Worm (Caenorhabditis elegans) whole organism, L4/young adult: Measurements from ENCODE around the gene F08G2.5.

Experiments
- W03F9.2 ChIP-seq: fragments of 150-350 bp; optimal IDR thresholded peaks from 2 replicates; lab custom pipeline; 2014; ENCODE audit warnings: missing biosample characterization, missing genetic modification characterization
- dao-5 ChIP-seq: sonication (generic microtip); optimal IDR thresholded peaks from 2 replicates; lab custom pipeline; 2016; ENCODE audit warnings: missing genotype, missing genetic modification characterization, moderate library complexity, missing compliant biosample characterization
- him-1 ChIP-seq: sonication (generic microtip); optimal IDR thresholded peaks from 2 replicates; lab custom pipeline; 2016; ENCODE audit warnings: missing genotype, missing genetic modification reagents, missing genetic modification characterization, missing compliant biosample characterization

F08G2.5 gene

ce11 chrII:13796312-13796711 lies 37.1 kb downstream of the F08G2.5 start:
- no peak for TF ChIP-seq W03F9.2
- TF ChIP-seq dao-5 (tag; lab: Kevin White, UChicago) = no peak
- TF ChIP-seq him-1 (tag; lab: Kevin White, UChicago) = no peak

- TF ChIP-seq him-1 (tag; lab: Kevin White, UChicago) = no peak
- TF ChIP-seq dao-5 (tag; lab: Kevin White, UChicago) = no peak
- no peak for TF ChIP-seq W03F9.2
Observed at ce11 chrII:13795160-13795559, 38.3 kb downstream of the F08G2.5 start.

- no peak for TF ChIP-seq dao-5 (tag; lab: Kevin White, UChicago)
- no peak for TF ChIP-seq W03F9.2
- no peak for TF ChIP-seq him-1 (tag; lab: Kevin White, UChicago)
Observed at ce11 chrII:13791570-13792279, 41.7 kb downstream of the F08G2.5 start, which contains the start of gene ZK131.11. TSS of gene ZK131.11 (plus strand) at chrII:13792229.

- no peak for TF ChIP-seq him-1 (tag; lab: Kevin White, UChicago)
- TF ChIP-seq dao-5 (tag; lab: Kevin White, UChicago) = no peak
Observed at ce11 chrII:13789714-13790113, 43.7 kb downstream of the F08G2.5 start.

ce11 chrII:13788813-13789212 lies 44.6 kb downstream of the F08G2.5 start:
- TF ChIP-seq him-1 (tag; lab: Kevin White, UChicago) (no peak), W03F9.2 (no peak), dao-5 (tag; lab: Kevin White, UChicago) (no peak)

- TF ChIP-seq dao-5 (tag; lab: Kevin White, UChicago) = no peak
- TF ChIP-seq him-1 (tag; lab: Kevin White, UChicago) = no peak
- no peak for TF ChIP-seq W03F9.2
Observed at ce11 chrII:13786899-13787298, 46.5 kb downstream of the F08G2.5 start.

- TF ChIP-seq dao-5 (tag; lab: Kevin White, UChicago) = no peak
- no peak for TF ChIP-seq him-1 (tag; lab: Kevin White, UChicago)
- TF ChIP-seq W03F9.2 = no peak
Observed at ce11 chrII:13785582-13785981, 47.8 kb downstream of the F08G2.5 start.

ce11 chrII:13783880-13784279 lies 49.6 kb downstream of the F08G2.5 start, which contains the start of gene C01B9.4:
TSS of gene C01B9.4 (minus strand) at chrII:13783980.
- TF ChIP-seq W03F9.2 (no peak), dao-5 (tag; lab: Kevin White, UChicago) (no peak), him-1 (tag; lab: Kevin White, UChicago) (no peak)
